Worm (Caenorhabditis elegans) whole organism, midembryonic: ENCODE data around the gene ZK809.8.

ENCODE experiments used
- T22C8.4 ChIP-seq: fragments of 200-800 bp; sonication (Bioruptor generic); IDR thresholded peaks from 2 replicates; pipeline ENCODE4 v1.3.6; 2022; ENCODE audit warnings: missing genetic modification characterization, missing compliant biosample characterization
- cog-1 ChIP-seq: sonication (generic microtip); optimal IDR thresholded peaks from 2 replicates; lab custom pipeline; 2016; ENCODE audit warnings: missing genetic modification characterization, missing compliant biosample characterization
- flt-1 ChIP-seq: fragments of 200-800 bp; sonication (Bioruptor generic); IDR thresholded peaks from 2 replicates; pipeline ENCODE4 v1.3.6; 2022; ENCODE audit warnings: missing genetic modification characterization, missing compliant biosample characterization
- klf-2 ChIP-seq: fragments of 200-800 bp; sonication (Bioruptor generic); conservative IDR thresholded peaks from 2 replicates; pipeline ENCODE4 v1.3.6; 2022; ENCODE audit warnings: missing genetic modification reagents, missing genetic modification characterization, missing compliant biosample characterization
- med-1 ChIP-seq: sonication (generic microtip); optimal IDR thresholded peaks from 2 replicates; lab custom pipeline; 2017; ENCODE audit warnings: missing genetic modification characterization, mild to moderate bottlenecking, missing compliant biosample characterization, antibody characterized with exemption, missing genetic modification reagents; ENCODE audit not compliant: insufficient read depth
- tab-1 ChIP-seq: fragments of 200-800 bp; sonication (Bioruptor generic); IDR thresholded peaks from 2 replicates; pipeline ENCODE4 v1.3.6; 2022; ENCODE audit warnings: missing genetic modification characterization, missing compliant biosample characterization
- ztf-23 ChIP-seq: fragments of 200-800 bp; sonication (Bioruptor generic); IDR thresholded peaks from 2 replicates; pipeline ENCODE4 v1.3.6; 2022; ENCODE audit warnings: missing genetic modification reagents, missing genetic modification characterization, missing compliant biosample characterization
- ztf-29 ChIP-seq: fragments of 200-800 bp; sonication (Bioruptor generic); IDR thresholded peaks from 2 replicates; pipeline ENCODE4 v1.3.6; 2022; ENCODE audit warnings: missing genetic modification reagents, missing genetic modification characterization, missing compliant biosample characterization

DNA sequence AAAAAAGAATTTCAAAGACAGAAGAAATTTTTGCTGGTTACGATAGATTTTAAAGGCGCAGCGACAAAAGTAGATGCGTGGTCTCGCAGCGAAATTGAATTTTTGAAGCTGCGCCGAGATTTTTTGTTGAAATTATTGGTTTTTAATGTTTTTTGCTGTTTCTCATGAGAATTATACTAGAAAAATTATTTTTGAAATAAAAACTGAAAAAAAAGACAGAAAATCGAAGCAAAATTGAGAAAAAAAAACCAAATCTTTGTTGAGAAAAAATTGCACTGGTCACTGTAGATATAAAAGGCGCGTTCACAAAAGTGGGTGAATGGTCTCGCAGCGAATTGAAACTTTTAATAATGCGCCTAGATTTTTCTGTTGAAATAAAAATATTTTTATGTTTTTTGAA lies 46.8 kb upstream of the ZK809.8 start:
- no peak for TF ChIP-seq flt-1
- TF ChIP-seq cog-1 (tag; lab: Kevin White, UChicago): no peak
- TF ChIP-seq tab-1 (GFP tag; lab: Robert Waterston, UW): no peak
- TF ChIP-seq ztf-29 (GFP tag; lab: Robert Waterston, UW): no peak
- no peak for TF ChIP-seq med-1 (GFP tag; lab: Kevin White, UChicago)
- no peak for TF ChIP-seq ztf-23 (GFP tag; lab: Robert Waterston, UW)
- TF ChIP-seq T22C8.4 (GFP tag; lab: Robert Waterston, UW): no peak
- TF ChIP-seq klf-2 (GFP tag; lab: Robert Waterston, UW): no peak
